Fruit fly (Drosophila melanogaster) whole organism, embryonic: ENCODE data around the gene CG42445.

ENCODE experiments used
- C15 ChIP-seq: fragments of 200-800 bp; sonication (Bioruptor generic); IDR thresholded peaks from 3 replicates; pipeline ENCODE4 v1.3.6; 2022; ENCODE audit warnings: missing biosample characterization, missing genetic modification characterization
- CG1024 ChIP-seq: fragments of 200-800 bp; sonication (Bioruptor generic); IDR thresholded peaks from 2 replicates; pipeline ENCODE4 v1.3.6; 2022; ENCODE audit warnings: missing biosample characterization, missing genetic modification characterization
- CG13424 ChIP-seq: fragments of 200-800 bp; sonication (Bioruptor generic); optimal IDR thresholded peaks from 2 replicates; lab custom pipeline; 2019; ENCODE audit warnings: missing biosample characterization, mild to moderate bottlenecking, missing genetic modification characterization, moderate library complexity
- CG15601 ChIP-seq: fragments of 200-800 bp; sonication (Bioruptor generic); optimal IDR thresholded peaks from 3 replicates; lab custom pipeline; 2019; ENCODE audit warnings: missing biosample characterization, mild to moderate bottlenecking, missing genetic modification characterization, moderate library complexity
- CG2712 ChIP-seq: fragments of 200-800 bp; optimal IDR thresholded peaks from 3 replicates; lab custom pipeline; 2019; ENCODE audit warnings: missing biosample characterization, mild to moderate bottlenecking, missing genetic modification characterization, moderate library complexity
- CG2889 ChIP-seq: fragments of 200-800 bp; sonication (Bioruptor generic); IDR thresholded peaks from 3 replicates; pipeline ENCODE4 v1.3.6; 2022; ENCODE audit warnings: missing biosample characterization, missing genetic modification characterization
- CG30020 ChIP-seq: fragments of 200-800 bp; optimal IDR thresholded peaks from 2 replicates; lab custom pipeline; 2019; ENCODE audit warnings: missing biosample characterization, mild to moderate bottlenecking, missing genetic modification characterization, moderate library complexity
- CG31365 ChIP-seq: fragments of 200-800 bp; sonication (Bioruptor generic); optimal IDR thresholded peaks from 2 replicates; lab custom pipeline; 2018; ENCODE audit warnings: missing biosample characterization, mild to moderate bottlenecking, missing genetic modification characterization
- CG31388 ChIP-seq: fragments of 200-800 bp; sonication (Bioruptor generic); optimal IDR thresholded peaks from 2 replicates; lab custom pipeline; 2016; ENCODE audit warnings: missing biosample characterization, missing genetic modification characterization
- CG32767 ChIP-seq: fragments of 200-800 bp; sonication (Bioruptor generic); IDR thresholded peaks from 2 replicates; pipeline ENCODE4 v1.3.6; 2022; ENCODE audit warnings: missing biosample characterization, missing genetic modification characterization
- CG34224 ChIP-seq: fragments of 200-800 bp; sonication (Bioruptor generic); IDR thresholded peaks from 3 replicates; pipeline ENCODE4 v1.3.6; 2022; ENCODE audit warnings: missing biosample characterization, missing genetic modification characterization; ENCODE audit not compliant: partially characterized antibody
- CG34376 ChIP-seq: fragments of 200-800 bp; sonication (Bioruptor generic); optimal IDR thresholded peaks from 2 replicates; lab custom pipeline; 2018; ENCODE audit warnings: missing biosample characterization, mild to moderate bottlenecking, missing genetic modification characterization
- CG4282 ChIP-seq: fragments of 200-800 bp; sonication (Bioruptor generic); optimal IDR thresholded peaks from 2 replicates; lab custom pipeline; 2016; ENCODE audit warnings: missing biosample characterization, missing genetic modification characterization
- CG4424 ChIP-seq: fragments of 200-800 bp; sonication (Bioruptor generic); optimal IDR thresholded peaks from 3 replicates; lab custom pipeline; 2016; ENCODE audit warnings: missing biosample characterization, missing genetic modification characterization
- CG6654 ChIP-seq: fragments of 200-800 bp; sonication (Bioruptor generic); optimal IDR thresholded peaks from 2 replicates; lab custom pipeline; 2017; ENCODE audit warnings: missing biosample characterization, mild to moderate bottlenecking, missing genetic modification characterization
- CG7786 ChIP-seq: fragments of 200-800 bp; sonication (Bioruptor generic); optimal IDR thresholded peaks from 2 replicates; lab custom pipeline; 2016; ENCODE audit warnings: missing biosample characterization, missing genetic modification characterization
- CG7928 ChIP-seq: fragments of 200-800 bp; sonication (Bioruptor generic); optimal IDR thresholded peaks from 2 replicates; lab custom pipeline; 2017; ENCODE audit warnings: missing biosample characterization, mild to moderate bottlenecking, missing genetic modification characterization
- CG8281 ChIP-seq: fragments of 200-800 bp; sonication (Bioruptor generic); optimal IDR thresholded peaks from 2 replicates; lab custom pipeline; 2018; ENCODE audit warnings: missing biosample characterization, mild to moderate bottlenecking, missing genetic modification characterization, moderate library complexity
- CG8359 ChIP-seq: fragments of 200-800 bp; sonication (Bioruptor generic); optimal IDR thresholded peaks from 2 replicates; lab custom pipeline; 2017; ENCODE audit warnings: missing biosample characterization, mild to moderate bottlenecking, missing genetic modification characterization, borderline replicate concordance
- CG9609 ChIP-seq: fragments of 200-800 bp; sonication (Bioruptor generic); optimal IDR thresholded peaks from 3 replicates; lab custom pipeline; 2016; ENCODE audit warnings: missing biosample characterization, missing genetic modification characterization
- CTCF ChIP-seq: fragments of 200-800 bp; sonication (Bioruptor generic); optimal IDR thresholded peaks from 2 replicates; lab custom pipeline; 2017; ENCODE audit warnings: missing biosample characterization, mild to moderate bottlenecking, missing genetic modification characterization, moderate library complexity
- CoRest ChIP-seq: fragments of 200-800 bp; sonication (Bioruptor generic); optimal IDR thresholded peaks from 3 replicates; lab custom pipeline; 2018; ENCODE audit warnings: missing biosample characterization, mild to moderate bottlenecking, missing genetic modification characterization, moderate library complexity
- Fer2 ChIP-seq: fragments of 200-800 bp; sonication (Bioruptor generic); optimal IDR thresholded peaks from 2 replicates; lab custom pipeline; 2018; ENCODE audit warnings: missing biosample characterization, mild to moderate bottlenecking, missing genetic modification characterization, moderate library complexity
- HLH3B ChIP-seq: fragments of 200-800 bp; sonication (Bioruptor generic); IDR thresholded peaks from 2 replicates; pipeline ENCODE4 v1.3.6; 2022; ENCODE audit warnings: missing biosample characterization, missing genetic modification characterization
- Jarid2 ChIP-seq: fragments of 200-800 bp; sonication (Bioruptor generic); optimal IDR thresholded peaks from 3 replicates; lab custom pipeline; 2017; ENCODE audit warnings: mild to moderate bottlenecking, missing biosample characterization, missing genetic modification reagents, missing genetic modification characterization
- Max ChIP-seq: fragments of 200-800 bp; sonication (Bioruptor generic); optimal IDR thresholded peaks from 2 replicates; lab custom pipeline; 2016; ENCODE audit warnings: missing biosample characterization, mild to moderate bottlenecking, missing genetic modification characterization
- Myb ChIP-seq: fragments of 200-800 bp; sonication (Bioruptor generic); optimal IDR thresholded peaks from 2 replicates; lab custom pipeline; 2016; ENCODE audit warnings: missing biosample characterization, missing genetic modification characterization
- NfI ChIP-seq: fragments of 200-800 bp; sonication (Bioruptor generic); optimal IDR thresholded peaks from 3 replicates; lab custom pipeline; 2018; ENCODE audit warnings: missing biosample characterization, mild to moderate bottlenecking, missing genetic modification characterization, moderate library complexity
- Rfx ChIP-seq: fragments of 200-800 bp; sonication (Bioruptor generic); IDR thresholded peaks from 2 replicates; pipeline ENCODE4 v1.3.6; 2022; ENCODE audit warnings: missing biosample characterization, missing genetic modification characterization
- Six4 ChIP-seq: fragments of 200-800 bp; sonication (Bioruptor generic); optimal IDR thresholded peaks from 2 replicates; lab custom pipeline; 2016; ENCODE audit warnings: missing biosample characterization, missing genetic modification characterization
- Sox102F ChIP-seq: fragments of 200-800 bp; sonication (Bioruptor generic); optimal IDR thresholded peaks from 2 replicates; lab custom pipeline; 2018; ENCODE audit warnings: missing biosample characterization, mild to moderate bottlenecking, missing genetic modification characterization, moderate library complexity
- Ssrp ChIP-seq: fragments of 200-800 bp; sonication (Bioruptor generic); optimal IDR thresholded peaks from 2 replicates; lab custom pipeline; 2018; ENCODE audit warnings: missing biosample characterization, mild to moderate bottlenecking, missing genetic modification characterization, moderate library complexity
- Xrp1 ChIP-seq: fragments of 200-800 bp; sonication (Bioruptor generic); IDR thresholded peaks from 2 replicates; pipeline ENCODE4 v1.3.6; 2022; ENCODE audit warnings: missing biosample characterization, missing genetic modification characterization
- ab ChIP-seq: fragments of 200-800 bp; sonication (Bioruptor generic); optimal IDR thresholded peaks from 2 replicates; lab custom pipeline; 2016; ENCODE audit warnings: missing biosample characterization, missing genetic modification characterization
- abd-A ChIP-seq: fragments of 200-800 bp; sonication (Bioruptor generic); optimal IDR thresholded peaks from 3 replicates; lab custom pipeline; 2019; ENCODE audit warnings: missing biosample characterization, mild to moderate bottlenecking, missing genetic modification characterization, moderate library complexity
- ap ChIP-seq: fragments of 200-800 bp; sonication (Bioruptor generic); IDR thresholded peaks from 2 replicates; pipeline ENCODE4 v1.3.6; 2022; ENCODE audit warnings: missing biosample characterization, missing genetic modification characterization
- ato ChIP-seq: fragments of 200-800 bp; sonication (Bioruptor generic); IDR thresholded peaks from 2 replicates; pipeline ENCODE4 v1.3.6; 2022; ENCODE audit warnings: missing biosample characterization, missing genetic modification characterization; ENCODE audit not compliant: partially characterized antibody
- bab2 ChIP-seq: fragments of 200-800 bp; sonication (Bioruptor generic); optimal IDR thresholded peaks from 2 replicates; lab custom pipeline; 2016; ENCODE audit warnings: missing biosample characterization, missing genetic modification characterization
- btn ChIP-seq: fragments of 200-800 bp; sonication (Bioruptor generic); optimal IDR thresholded peaks from 2 replicates; lab custom pipeline; 2016; ENCODE audit warnings: missing biosample characterization, missing genetic modification characterization
- dan ChIP-seq: fragments of 200-800 bp; sonication (Bioruptor generic); IDR thresholded peaks from 2 replicates; pipeline ENCODE4 v1.3.6; 2022; ENCODE audit warnings: missing biosample characterization, missing genetic modification characterization
- danr ChIP-seq: fragments of 200-800 bp; sonication (Bioruptor generic); IDR thresholded peaks from 2 replicates; pipeline ENCODE4 v1.3.6; 2022; ENCODE audit warnings: missing biosample characterization, missing genetic modification characterization
- en ChIP-seq: fragments of 200-800 bp; sonication (Bioruptor generic); optimal IDR thresholded peaks from 2 replicates; lab custom pipeline; 2016; ENCODE audit warnings: missing biosample characterization, missing genetic modification characterization
- fd102C ChIP-seq: fragments of 200-800 bp; sonication (Bioruptor generic); optimal IDR thresholded peaks from 2 replicates; lab custom pipeline; 2018; ENCODE audit warnings: missing biosample characterization, mild to moderate bottlenecking, missing genetic modification characterization, moderate library complexity
- fd3F ChIP-seq: fragments of 200-800 bp; sonication (Bioruptor generic); optimal IDR thresholded peaks from 2 replicates; lab custom pipeline; 2018; ENCODE audit warnings: missing biosample characterization, mild to moderate bottlenecking, missing genetic modification characterization, moderate library complexity
- fd64A ChIP-seq: fragments of 200-800 bp; sonication (Bioruptor generic); optimal IDR thresholded peaks from 3 replicates; lab custom pipeline; 2018; ENCODE audit warnings: missing biosample characterization, mild to moderate bottlenecking, missing genetic modification characterization
- ham ChIP-seq: fragments of 200-800 bp; sonication (Bioruptor generic); IDR thresholded peaks from 2 replicates; pipeline ENCODE4 v1.3.6; 2022; ENCODE audit warnings: missing biosample characterization, missing genetic modification characterization
- lola ChIP-seq, 3 experiments: fragments of >200 bp in 2 of 3; fragments of 200-800 bp in 1 of 3; sonication (Bioruptor generic) in 1 of 3; optimal IDR thresholded peaks; 2 replicates each; lab custom pipeline; 2017 to 2019; ENCODE audit warnings: missing biosample characterization in 3 of 3, missing genetic modification characterization in 3 of 3, mild to moderate bottlenecking in 1 of 3, moderate library complexity in 1 of 3
- pho ChIP-seq: fragments of 200-800 bp; sonication (Bioruptor generic); optimal IDR thresholded peaks from 2 replicates; lab custom pipeline; 2016; ENCODE audit warnings: missing biosample characterization, missing genetic modification characterization
- psq ChIP-seq: fragments of 200-800 bp; sonication (Bioruptor generic); optimal IDR thresholded peaks from 2 replicates; lab custom pipeline; 2017; ENCODE audit warnings: missing biosample characterization, missing genetic modification characterization
- row ChIP-seq: fragments of 200-800 bp; sonication (Bioruptor generic); IDR thresholded peaks from 3 replicates; pipeline ENCODE4 v1.3.6; 2022; ENCODE audit warnings: missing biosample characterization, missing genetic modification characterization
- zfh1 ChIP-seq: fragments of 200-800 bp; sonication (Bioruptor generic); IDR thresholded peaks from 3 replicates; pipeline ENCODE4 v1.3.6; 2022; ENCODE audit warnings: missing biosample characterization, missing genetic modification characterization

The CG42445 gene

dm6 chr3L:8197779-8198279, 39.1 kb upstream of the CG42445 start, which contains the start of the genes UbcE2M and Dhps (continued):
- TF ChIP-seq CG7786 (peak; percentile 30), Ssrp (tag; lab: Kevin White, UChicago) (peak; percentile 80), CG13424 (tag; lab: Kevin White, UChicago) (peak; percentile 84), btn (GFP tag; lab: Kevin White, UChicago) (no peak), CTCF (GFP tag; lab: Kevin White, UChicago) (no peak), CG4282 (GFP tag; lab: Kevin White, UChicago) (no peak), CG8281 (tag; lab: Kevin White, UChicago) (peak; percentile 23), CG32767 (GFP tag; lab: Robert Waterston, UW) (no peak), bab2 (GFP tag; lab: Kevin White, UChicago) (no peak), en (GFP tag; lab: Kevin White, UChicago) (no peak), Sox102F (GFP tag; lab: Kevin White, UChicago) (no peak), row (GFP tag; lab: Robert Waterston, UW) (peak; percentile 93), fd3F (GFP tag; lab: Kevin White, UChicago) (peak; percentile 68), CG7928 (GFP tag; lab: Kevin White, UChicago) (peak; percentile 91), CoRest (tag; lab: Kevin White, UChicago) (peak; percentile 92), C15 (no peak), ap (GFP tag; lab: Robert Waterston, UW) (no peak), CG31388 (GFP tag; lab: Kevin White, UChicago) (no peak), Max (GFP tag; lab: Kevin White, UChicago) (peak; percentile 73), CG8359 (GFP tag; lab: Kevin White, UChicago) (peak; percentile 31), Xrp1 (peak; percentile 62), CG15601 (no peak), danr (GFP tag; lab: Robert Waterston, UW) (no peak), psq (peak; percentile 54), CG1024 (no peak), zfh1 (GFP tag; lab: Robert Waterston, UW) (peak; percentile 66; the same call in 2 of the 3 replicates), CG2889 (GFP tag; lab: Robert Waterston, UW) (no peak), Jarid2 (GFP tag; lab: Kevin White, UChicago) (no peak), CG31365 (tag; lab: Kevin White, UChicago) (no peak), CG4424 (GFP tag; lab: Kevin White, UChicago) (peak; percentile 65), pho (GFP tag; lab: Kevin White, UChicago) (peak; percentile 48), CG34224 (GFP tag; lab: Robert Waterston, UW) (peak; percentile 59), CG34376 (peak; percentile 11), NfI (peak; percentile 77), ato (GFP tag; lab: Robert Waterston, UW) (0 out of 2 replicates have a peak, but pooled peaks have one; percentile 31), Myb (GFP tag; lab: Kevin White, UChicago) (peak; percentile 66), dan (GFP tag; lab: Robert Waterston, UW) (no peak), CG2712 (tag; lab: Kevin White, UChicago) (peak; percentile 75), CG30020 (tag; lab: Kevin White, UChicago) (peak; percentile 78), fd64A (GFP tag; lab: Kevin White, UChicago) (no peak), ab (GFP tag; lab: Kevin White, UChicago) (no peak), HLH3B (GFP tag; lab: Robert Waterston, UW) (peak; percentile 56; the same call in 1 of the 2 replicates), Rfx (GFP tag; lab: Robert Waterston, UW) (peak; percentile 87), ham (GFP tag; lab: Robert Waterston, UW) (no peak), fd102C (GFP tag; lab: Kevin White, UChicago) (no peak), Six4 (GFP tag; lab: Kevin White, UChicago) (peak; percentile 31), CG6654 (GFP tag; lab: Kevin White, UChicago) (peak; percentile 3), CG9609 (GFP tag; lab: Kevin White, UChicago) (peak; percentile 6), abd-A (tag; lab: Kevin White, UChicago) (no peak), lola (GFP tag; optimal IDR thresholded peaks at IDR 0.05; lab: Kevin White, UChicago) (peak in 1 of 3 experiments; percentile 78), Fer2 (tag; lab: Kevin White, UChicago) (peak; percentile 76)
